Worm (Caenorhabditis elegans) whole organism, early embryonic: ENCODE results near the gene odr-10.

Source experiments
- aly-1 ChIP-seq: sonication (generic microtip); optimal IDR thresholded peaks from 2 replicates; lab custom pipeline; 2016; ENCODE audit warnings: missing genetic modification characterization, missing compliant biosample characterization
- ama-1 ChIP-seq: fragments of 150-350 bp; optimal IDR thresholded peaks from 2 replicates; lab custom pipeline; 2014
- ceh-13 ChIP-seq: fragments of 200-800 bp; sonication (Bioruptor generic); optimal IDR thresholded peaks from 2 replicates; lab custom pipeline; 2018; ENCODE audit warnings: mild to moderate bottlenecking, missing genetic modification characterization, missing compliant biosample characterization
- ceh-36 ChIP-seq: sonication (generic microtip); optimal IDR thresholded peaks from 2 replicates; lab custom pipeline; 2016; ENCODE audit warnings: missing genetic modification characterization, inconsistent platforms, missing compliant biosample characterization
- ets-7 ChIP-seq: sonication (generic microtip); optimal IDR thresholded peaks from 2 replicates; lab custom pipeline; 2016; ENCODE audit warnings: missing genotype, missing genetic modification characterization, missing compliant biosample characterization
- flt-1 ChIP-seq: fragments of 200-800 bp; sonication (Bioruptor generic); IDR thresholded peaks from 2 replicates; pipeline ENCODE4 v1.3.6; 2022; ENCODE audit warnings: missing genetic modification characterization, missing compliant biosample characterization
- hmbx-1 ChIP-seq: sonication (generic microtip); optimal IDR thresholded peaks from 2 replicates; lab custom pipeline; 2016; ENCODE audit warnings: mild to moderate bottlenecking, missing genetic modification characterization, missing compliant biosample characterization
- sea-1 ChIP-seq: fragments of 200-800 bp; sonication (Bioruptor generic); conservative IDR thresholded peaks from 2 replicates; pipeline ENCODE4 v1.3.6; 2022; ENCODE audit warnings: missing genetic modification characterization, missing compliant biosample characterization
- tbx-11 ChIP-seq: fragments of 200-800 bp; sonication (Bioruptor generic); IDR thresholded peaks from 2 replicates; pipeline ENCODE4 v1.3.6; 2022; ENCODE audit warnings: missing genetic modification characterization, missing compliant biosample characterization
- tbx-37 ChIP-seq: fragments of 200-800 bp; sonication (Bioruptor generic); conservative IDR thresholded peaks from 2 replicates; pipeline ENCODE4 v1.3.6; 2022; ENCODE audit warnings: missing genetic modification reagents, missing genetic modification characterization, missing compliant biosample characterization
- tra-4 ChIP-seq: sonication (generic microtip); optimal IDR thresholded peaks from 2 replicates; lab custom pipeline; 2017; ENCODE audit warnings: missing genetic modification characterization, missing compliant biosample characterization

DNA sequence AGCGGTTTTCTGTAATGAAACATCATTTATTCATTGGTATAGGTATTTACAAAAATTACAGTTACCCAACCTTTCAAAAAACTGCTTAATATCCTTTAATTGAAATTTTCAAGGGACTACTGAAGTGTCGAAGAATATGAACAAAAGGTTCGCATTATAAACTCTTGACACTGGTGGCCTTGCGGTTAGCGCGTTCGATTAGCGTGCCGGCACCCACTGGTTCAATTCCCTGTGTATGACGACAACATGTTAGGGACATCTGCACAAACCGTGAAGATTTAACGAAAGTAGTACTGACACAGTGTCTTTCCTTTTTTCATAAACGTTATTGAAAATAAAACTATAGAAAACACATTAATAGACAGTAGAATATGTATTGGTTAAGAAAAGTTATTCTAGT is 2.0 kb upstream of the odr-10 start:
- TF ChIP-seq ama-1 (lab: Kevin White, UChicago) (no peak), aly-1 (tag; lab: Kevin White, UChicago) (no peak), tbx-11 (GFP tag; lab: Robert Waterston, UW) (0 out of 2 replicates have a peak, but pooled peaks have one; percentile 52), tra-4 (tag; lab: Kevin White, UChicago) (no peak), ceh-13 (peak; percentile 27), tbx-37 (GFP tag; lab: Robert Waterston, UW) (peak; percentile 41; the same call in 1 of the 2 replicates), ets-7 (tag; lab: Kevin White, UChicago) (no peak), ceh-36 (tag; lab: Kevin White, UChicago) (no peak), sea-1 (GFP tag; lab: Robert Waterston, UW) (peak; percentile 76), hmbx-1 (tag; lab: Kevin White, UChicago) (no peak), flt-1 (GFP tag; lab: Robert Waterston, UW) (peak; percentile 47; the same call in 1 of the 2 replicates)
